Fruit fly (Drosophila melanogaster) whole organism, embryonic: ENCODE measurements around the gene CG15422.

ENCODE experiments used
- CG10654 ChIP-seq: fragments of 200-800 bp; sonication (Bioruptor generic); optimal IDR thresholded peaks from 2 replicates; lab custom pipeline; 2016; ENCODE audit warnings: missing biosample characterization, missing genetic modification characterization
- CG11504 ChIP-seq: fragments of 200-800 bp; sonication (Bioruptor generic); optimal IDR thresholded peaks from 3 replicates; lab custom pipeline; 2019; ENCODE audit warnings: missing biosample characterization, mild to moderate bottlenecking, missing genetic modification characterization, moderate library complexity
- CG12391 ChIP-seq: fragments of 200-800 bp; sonication (Bioruptor generic); optimal IDR thresholded peaks from 3 replicates; lab custom pipeline; 2018; ENCODE audit warnings: missing biosample characterization, mild to moderate bottlenecking, missing genetic modification characterization, moderate library complexity
- CG14667 ChIP-seq: fragments of 200-800 bp; sonication (Bioruptor generic); IDR thresholded peaks from 2 replicates; pipeline ENCODE4 v1.3.6; 2022; ENCODE audit warnings: missing biosample characterization, missing genetic modification characterization
- CG16779 ChIP-seq: fragments of 200-800 bp; sonication (Bioruptor generic); IDR thresholded peaks from 2 replicates; pipeline ENCODE4 v1.3.6; 2022; ENCODE audit warnings: missing biosample characterization, missing genetic modification characterization
- CG17568 ChIP-seq: fragments of 200-800 bp; sonication (Bioruptor generic); optimal IDR thresholded peaks from 2 replicates; lab custom pipeline; 2018; ENCODE audit warnings: missing biosample characterization, mild to moderate bottlenecking, missing genetic modification characterization, moderate library complexity
- CG17612 ChIP-seq: fragments of 200-800 bp; sonication (Bioruptor generic); IDR thresholded peaks from 2 replicates; pipeline ENCODE4 v1.3.6; 2022; ENCODE audit warnings: missing biosample characterization, missing genetic modification characterization
- CG2889 ChIP-seq: fragments of 200-800 bp; sonication (Bioruptor generic); IDR thresholded peaks from 3 replicates; pipeline ENCODE4 v1.3.6; 2022; ENCODE audit warnings: missing biosample characterization, missing genetic modification characterization
- CG30020 ChIP-seq: fragments of 200-800 bp; optimal IDR thresholded peaks from 2 replicates; lab custom pipeline; 2019; ENCODE audit warnings: missing biosample characterization, mild to moderate bottlenecking, missing genetic modification characterization, moderate library complexity
- CG3065 ChIP-seq: fragments of 200-800 bp; sonication (Bioruptor generic); optimal IDR thresholded peaks from 2 replicates; lab custom pipeline; 2016; ENCODE audit warnings: missing biosample characterization, missing genetic modification characterization
- CG34376 ChIP-seq: fragments of 200-800 bp; sonication (Bioruptor generic); optimal IDR thresholded peaks from 2 replicates; lab custom pipeline; 2018; ENCODE audit warnings: missing biosample characterization, mild to moderate bottlenecking, missing genetic modification characterization
- CG4328 ChIP-seq: fragments of 200-800 bp; sonication (Bioruptor generic); optimal IDR thresholded peaks from 3 replicates; lab custom pipeline; 2017; ENCODE audit warnings: missing biosample characterization, missing genetic modification reagents, missing genetic modification characterization
- CG4360 ChIP-seq: fragments of 200-800 bp; sonication (Bioruptor generic); IDR thresholded peaks from 2 replicates; pipeline ENCODE4 v1.3.6; 2022; ENCODE audit warnings: missing biosample characterization, missing genetic modification characterization
- CG5245 ChIP-seq: fragments of 200-800 bp; sonication (Bioruptor generic); optimal IDR thresholded peaks from 3 replicates; lab custom pipeline; 2016; ENCODE audit warnings: missing biosample characterization, missing genetic modification characterization
- CG8290 ChIP-seq, 3 experiments: fragments of 200-800 bp; sonication (Bioruptor generic); optimal IDR thresholded peaks; 2 replicates each; lab custom pipeline; 2016 to 2019; ENCODE audit warnings: missing biosample characterization in 3 of 3, missing genetic modification characterization in 3 of 3, mild to moderate bottlenecking in 2 of 3, moderate library complexity in 1 of 3
- CHES-1-like ChIP-seq: fragments of 200-800 bp; sonication (Bioruptor generic); optimal IDR thresholded peaks from 2 replicates; lab custom pipeline; 2016; ENCODE audit warnings: missing biosample characterization, missing genetic modification characterization
- CkIIα-i1 ChIP-seq: fragments of 200-800 bp; sonication (Bioruptor generic); IDR thresholded peaks from 2 replicates; pipeline ENCODE4 v1.3.6; 2022; ENCODE audit warnings: missing biosample characterization, missing genetic modification characterization
- CrebB ChIP-seq: fragments of 200-800 bp; sonication (Bioruptor generic); optimal IDR thresholded peaks from 3 replicates; lab custom pipeline; 2018; ENCODE audit warnings: missing biosample characterization, mild to moderate bottlenecking, missing genetic modification characterization
- H15 ChIP-seq: fragments of 200-800 bp; sonication (Bioruptor generic); IDR thresholded peaks from 3 replicates; pipeline ENCODE4 v1.3.6; 2022; ENCODE audit warnings: missing biosample characterization, missing genetic modification characterization
- HLH4C ChIP-seq: fragments of 200-800 bp; sonication (Bioruptor generic); IDR thresholded peaks from 3 replicates; pipeline ENCODE4 v1.3.6; 2022; ENCODE audit warnings: missing biosample characterization, missing genetic modification characterization; ENCODE audit not compliant: partially characterized antibody
- Jarid2 ChIP-seq: fragments of 200-800 bp; sonication (Bioruptor generic); optimal IDR thresholded peaks from 3 replicates; lab custom pipeline; 2017; ENCODE audit warnings: mild to moderate bottlenecking, missing biosample characterization, missing genetic modification reagents, missing genetic modification characterization
- Lhr ChIP-seq: fragments of 200-800 bp; sonication (Bioruptor generic); optimal IDR thresholded peaks from 3 replicates; lab custom pipeline; 2017; ENCODE audit warnings: mild to moderate bottlenecking, missing biosample characterization, missing genetic modification reagents, missing genetic modification characterization
- Lim3 ChIP-seq: fragments of 200-800 bp; sonication (Bioruptor generic); IDR thresholded peaks from 2 replicates; pipeline ENCODE4 v1.3.6; 2022; ENCODE audit warnings: missing biosample characterization, missing genetic modification characterization
- MBD-R2 ChIP-seq: fragments of 200-800 bp; sonication (Bioruptor generic); IDR thresholded peaks from 2 replicates; pipeline ENCODE4 v1.3.6; 2022; ENCODE audit warnings: missing biosample characterization, missing genetic modification characterization
- NFAT ChIP-seq: fragments of 200-800 bp; sonication (Bioruptor generic); IDR thresholded peaks from 2 replicates; pipeline ENCODE4 v1.3.6; 2022; ENCODE audit warnings: missing biosample characterization, missing genetic modification characterization
- Tbp ChIP-seq: fragments of >200 bp; optimal IDR thresholded peaks from 2 replicates; lab custom pipeline; 2018; ENCODE audit warnings: missing biosample characterization, missing genetic modification characterization
- Xbp1 ChIP-seq: fragments of 200-800 bp; sonication (Bioruptor generic); optimal IDR thresholded peaks from 3 replicates; lab custom pipeline; 2016; ENCODE audit warnings: missing biosample characterization, mild to moderate bottlenecking, missing genetic modification characterization
- abd-A ChIP-seq: fragments of 200-800 bp; sonication (Bioruptor generic); optimal IDR thresholded peaks from 3 replicates; lab custom pipeline; 2019; ENCODE audit warnings: missing biosample characterization, mild to moderate bottlenecking, missing genetic modification characterization, moderate library complexity
- bbx ChIP-seq: fragments of 200-800 bp; sonication (Bioruptor generic); IDR thresholded peaks from 2 replicates; pipeline ENCODE4 v1.3.6; 2022; ENCODE audit warnings: missing biosample characterization, missing genetic modification characterization; ENCODE audit not compliant: partially characterized antibody
- cas ChIP-seq: fragments of 200-800 bp; sonication (Bioruptor generic); IDR thresholded peaks from 2 replicates; pipeline ENCODE4 v1.3.6; 2022; ENCODE audit warnings: missing biosample characterization, missing genetic modification characterization
- chn ChIP-seq: fragments of 200-800 bp; sonication (Bioruptor generic); optimal IDR thresholded peaks from 2 replicates; lab custom pipeline; 2016; ENCODE audit warnings: missing biosample characterization, missing genetic modification characterization
- crc ChIP-seq: fragments of 200-800 bp; sonication (Bioruptor generic); optimal IDR thresholded peaks from 2 replicates; lab custom pipeline; 2016; ENCODE audit warnings: missing biosample characterization, missing genetic modification characterization
- crp ChIP-seq, 2 experiments: fragments of 200-800 bp; sonication (Bioruptor generic); optimal IDR thresholded peaks; 2 replicates in 1 of 2; 3 replicates in 1 of 2; lab custom pipeline; 2017; ENCODE audit warnings: missing biosample characterization in 2 of 2, missing genetic modification characterization in 2 of 2, mild to moderate bottlenecking in 1 of 2, moderate library complexity in 1 of 2
- fd102C ChIP-seq: fragments of 200-800 bp; sonication (Bioruptor generic); optimal IDR thresholded peaks from 2 replicates; lab custom pipeline; 2018; ENCODE audit warnings: missing biosample characterization, mild to moderate bottlenecking, missing genetic modification characterization, moderate library complexity
- fd96Cb ChIP-seq: fragments of 200-800 bp; sonication (Bioruptor generic); optimal IDR thresholded peaks from 2 replicates; lab custom pipeline; 2018; ENCODE audit warnings: missing biosample characterization, mild to moderate bottlenecking, missing genetic modification characterization, moderate library complexity
- grau ChIP-seq: fragments of 200-800 bp; optimal IDR thresholded peaks from 3 replicates; lab custom pipeline; 2019; ENCODE audit warnings: missing biosample characterization, mild to moderate bottlenecking, missing genetic modification characterization, moderate library complexity
- gsb-n ChIP-seq: fragments of 200-800 bp; sonication (Bioruptor generic); optimal IDR thresholded peaks from 3 replicates; lab custom pipeline; 2018; ENCODE audit warnings: missing biosample characterization, mild to moderate bottlenecking, missing genetic modification characterization
- kay ChIP-seq: fragments of 200-800 bp; sonication (Bioruptor generic); optimal IDR thresholded peaks from 2 replicates; lab custom pipeline; 2016; ENCODE audit warnings: missing biosample characterization, missing genetic modification characterization
- knrl ChIP-seq: fragments of 200-800 bp; sonication (Bioruptor generic); IDR thresholded peaks from 3 replicates; pipeline ENCODE4 v1.3.6; 2022; ENCODE audit warnings: missing biosample characterization, missing genetic modification characterization; ENCODE audit not compliant: partially characterized antibody
- lilli ChIP-seq: fragments of 200-800 bp; sonication (Bioruptor generic); optimal IDR thresholded peaks from 3 replicates; lab custom pipeline; 2016; ENCODE audit warnings: missing biosample characterization, missing genetic modification characterization
- prd ChIP-seq, 3 experiments: fragments of >200 bp in 2 of 3; fragments of 200-800 bp in 1 of 3; sonication (Bioruptor generic) in 1 of 3; optimal IDR thresholded peaks in 2 of 3; IDR thresholded peaks in 1 of 3; 2 replicates in 2 of 3; 3 replicates in 1 of 3; pipeline versions ENCODE4 v1.3.6 to Lab custom; 2017 to 2022; ENCODE audit warnings: missing biosample characterization in 1 of 3, missing genetic modification characterization in 1 of 3
- psq ChIP-seq: fragments of 200-800 bp; sonication (Bioruptor generic); optimal IDR thresholded peaks from 2 replicates; lab custom pipeline; 2017; ENCODE audit warnings: missing biosample characterization, missing genetic modification characterization
- schlank ChIP-seq: fragments of 200-800 bp; sonication (Bioruptor generic); optimal IDR thresholded peaks from 2 replicates; lab custom pipeline; 2018; ENCODE audit warnings: missing biosample characterization, mild to moderate bottlenecking, missing genetic modification characterization
- sisA ChIP-seq: fragments of 200-800 bp; sonication (Bioruptor generic); IDR thresholded peaks from 2 replicates; pipeline ENCODE4 v1.3.6; 2022; ENCODE audit warnings: missing biosample characterization, missing genetic modification characterization
- sqz ChIP-seq: fragments of 200-800 bp; sonication (Bioruptor generic); optimal IDR thresholded peaks from 3 replicates; lab custom pipeline; 2018; ENCODE audit warnings: missing biosample characterization, mild to moderate bottlenecking, missing genetic modification characterization
- trh ChIP-seq: fragments of 200-800 bp; sonication (Bioruptor generic); optimal IDR thresholded peaks from 2 replicates; lab custom pipeline; 2016; ENCODE audit warnings: missing biosample characterization, missing genetic modification characterization
- twi ChIP-seq: fragments of 200-800 bp; optimal IDR thresholded peaks from 2 replicates; lab custom pipeline; 2019; ENCODE audit warnings: missing biosample characterization, mild to moderate bottlenecking, missing genetic modification characterization, moderate library complexity
- zf30C ChIP-seq: fragments of 200-800 bp; sonication (Bioruptor generic); optimal IDR thresholded peaks from 3 replicates; lab custom pipeline; 2018; ENCODE audit warnings: missing biosample characterization, mild to moderate bottlenecking, missing genetic modification characterization

Gene CG15422

dm6 chr2L:4021608-4022342, 17.0 kb downstream of the CG15422 start (continued):
- no peak for TF ChIP-seq CG4328 (GFP tag; lab: Kevin White, UChicago)
- no peak for TF ChIP-seq prd (optimal IDR thresholded peaks at IDR 0.05; lab: Kevin White, UChicago)
- TF ChIP-seq prd (GFP tag; IDR thresholded peaks at IDR 0.05; lab: Robert Waterston, UW): peak; percentile 20; the same call in 1 of the 3 replicates
- TF ChIP-seq knrl (GFP tag; lab: Robert Waterston, UW): no peak
- TF ChIP-seq bbx: no peak
- TF ChIP-seq twi (tag; lab: Kevin White, UChicago): no peak
- TF ChIP-seq trh (GFP tag; lab: Kevin White, UChicago): no peak
- TF ChIP-seq CG2889 (GFP tag; lab: Robert Waterston, UW): no peak
- peak; percentile 9 for TF ChIP-seq CG11504 (tag; lab: Kevin White, UChicago)
- no peak for TF ChIP-seq Jarid2
- no peak for TF ChIP-seq lilli (GFP tag; lab: Kevin White, UChicago)
- TF ChIP-seq cas (GFP tag; lab: Robert Waterston, UW): no peak
- peak; percentile 1 for TF ChIP-seq chn
- no peak for TF ChIP-seq Lim3
- TF ChIP-seq CG17612 (GFP tag; lab: Robert Waterston, UW): no peak
- TF ChIP-seq CG34376 (GFP tag; lab: Kevin White, UChicago): no peak
- no peak for TF ChIP-seq Tbp
- no peak for TF ChIP-seq Xbp1 (GFP tag; lab: Kevin White, UChicago)
- TF ChIP-seq Lhr (GFP tag; lab: Kevin White, UChicago): no peak
- TF ChIP-seq kay (GFP tag; lab: Kevin White, UChicago): no peak
- no peak for TF ChIP-seq CHES-1-like (GFP tag; lab: Kevin White, UChicago)
- TF ChIP-seq CG10654 (GFP tag; lab: Kevin White, UChicago): no peak
- no peak for TF ChIP-seq abd-A (tag; lab: Kevin White, UChicago)
- no peak for TF ChIP-seq grau (tag; lab: Kevin White, UChicago)
- TF ChIP-seq schlank (tag; lab: Kevin White, UChicago): no peak
- no peak for TF ChIP-seq CrebB (tag; lab: Kevin White, UChicago)
- TF ChIP-seq fd102C (GFP tag; lab: Kevin White, UChicago): no peak
- no peak for TF ChIP-seq psq (GFP tag; lab: Kevin White, UChicago)
- TF ChIP-seq NFAT (GFP tag; lab: Robert Waterston, UW): no peak
- TF ChIP-seq CG30020: no peak
- TF ChIP-seq sqz: peak; percentile 31
- no peak for TF ChIP-seq H15 (GFP tag; lab: Robert Waterston, UW)
- TF ChIP-seq crp (GFP tag; optimal IDR thresholded peaks at IDR 0.05; lab: Kevin White, UChicago): no peak
- no peak for TF ChIP-seq CG8290 (GFP tag; optimal IDR thresholded peaks at IDR 0.05; lab: Kevin White, UChicago)
- no peak for TF ChIP-seq CG8290 (tag; optimal IDR thresholded peaks at IDR 0.05; lab: Kevin White, UChicago)
- no peak for TF ChIP-seq CG17568 (GFP tag; lab: Kevin White, UChicago)
- no peak for TF ChIP-seq zf30C (GFP tag; lab: Kevin White, UChicago)
- no peak for TF ChIP-seq CG16779 (GFP tag; lab: Robert Waterston, UW)
- no peak for TF ChIP-seq CG12391 (tag; lab: Kevin White, UChicago)
- no peak for TF ChIP-seq CkIIα-i1 (GFP tag; lab: Robert Waterston, UW)
- no peak for TF ChIP-seq gsb-n
- TF ChIP-seq CG14667 (GFP tag; lab: Robert Waterston, UW): no peak
- TF ChIP-seq crc (GFP tag; lab: Kevin White, UChicago): no peak
- no peak for TF ChIP-seq fd96Cb (tag; lab: Kevin White, UChicago)
- 0 out of 2 replicates have a peak, but pooled peaks have one; percentile 29 for TF ChIP-seq CG4360 (GFP tag; lab: Robert Waterston, UW)
- TF ChIP-seq CG3065 (GFP tag; lab: Kevin White, UChicago): no peak
- no peak for TF ChIP-seq MBD-R2 (GFP tag; lab: Robert Waterston, UW)
- no peak for TF ChIP-seq HLH4C (GFP tag; lab: Robert Waterston, UW)
- no peak for TF ChIP-seq CG5245 (GFP tag; lab: Kevin White, UChicago)
- no peak for TF ChIP-seq sisA (GFP tag; lab: Robert Waterston, UW)
